Worm (Caenorhabditis elegans) whole organism, late embryonic: ENCODE results near the gene F45E12.6.

ENCODE experiments used
- K09A11.1 ChIP-seq: sonication (generic microtip); optimal IDR thresholded peaks from 2 replicates; lab custom pipeline; 2017; ENCODE audit warnings: antibody characterized with exemption, mild to moderate bottlenecking, missing genetic modification characterization, missing compliant biosample characterization; ENCODE audit not compliant: insufficient read depth
- ama-1 ChIP-seq: fragments of 150-350 bp; optimal IDR thresholded peaks from 2 replicates; lab custom pipeline; 2014
- ceh-22 ChIP-seq: sonication (generic microtip); optimal IDR thresholded peaks from 2 replicates; lab custom pipeline; 2017; ENCODE audit warnings: missing biosample characterization, missing genetic modification characterization
- ceh-24 ChIP-seq: sonication (generic microtip); optimal IDR thresholded peaks from 2 replicates; lab custom pipeline; 2016; ENCODE audit warnings: mild to moderate bottlenecking, missing genetic modification characterization, missing compliant biosample characterization
- ets-4 ChIP-seq: sonication (generic microtip); optimal IDR thresholded peaks from 2 replicates; lab custom pipeline; 2016; ENCODE audit warnings: missing genetic modification characterization, missing compliant biosample characterization
- tbx-7 ChIP-seq: sonication (generic microtip); optimal IDR thresholded peaks from 2 replicates; lab custom pipeline; 2016; ENCODE audit warnings: missing genotype, missing genetic modification characterization, missing compliant biosample characterization
- unc-3 ChIP-seq, 2 experiments: fragments of 200-800 bp in 1 of 2; sonication (Bioruptor generic) in 1 of 2; sonication (generic microtip) in 1 of 2; conservative IDR thresholded peaks in 1 of 2; optimal IDR thresholded peaks in 1 of 2; 2 replicates each; pipeline versions ENCODE4 v1.3.6 to Lab custom; 2016 to 2022; ENCODE audit warnings: missing compliant biosample characterization in 2 of 2, missing genetic modification characterization in 2 of 2, missing genetic modification reagents in 1 of 2

- no peak for TF ChIP-seq ama-1 (lab: Kevin White, UChicago)
- no peak for TF ChIP-seq ceh-22 (tag; lab: Kevin White, UChicago)
- TF ChIP-seq ceh-24 (tag; lab: Kevin White, UChicago) = no peak
- no peak for TF ChIP-seq K09A11.1 (tag; lab: Kevin White, UChicago)
- TF ChIP-seq unc-3 (GFP tag; conservative IDR thresholded peaks at IDR 0.05; lab: Robert Waterston, UW) = no peak
- TF ChIP-seq unc-3 (tag; optimal IDR thresholded peaks at IDR 0.05; lab: Kevin White, UChicago) = no peak
- no peak for TF ChIP-seq ets-4 (tag; lab: Kevin White, UChicago)
- no peak for TF ChIP-seq tbx-7 (tag; lab: Kevin White, UChicago)
Observed at ce11 chrII:7272513-7272912, 41.5 kb downstream of the F45E12.6 start.
